Worm (Caenorhabditis elegans) whole organism, L1 larva: ENCODE results near the gene F07F6.1.
A peak's percentile ranks its signal among the peaks of the same experiment; 100 is the strongest.

Experiments
- C04F5.9 ChIP-seq: sonication (generic microtip); optimal IDR thresholded peaks from 2 replicates; lab custom pipeline; 2016; ENCODE audit warnings: missing genetic modification characterization, missing compliant biosample characterization
- C16A3.4 ChIP-seq: fragments of 150-350 bp; optimal IDR thresholded peaks from 2 replicates; lab custom pipeline; 2014; ENCODE audit warnings: missing biosample characterization, missing genetic modification characterization
- Y116A8C.19 ChIP-seq: sonication (generic microtip); optimal IDR thresholded peaks from 2 replicates; lab custom pipeline; 2016; ENCODE audit warnings: missing compliant biosample characterization, missing genetic modification characterization, borderline replicate concordance
- aha-1 ChIP-seq: fragments of 150-350 bp; optimal IDR thresholded peaks from 2 replicates; lab custom pipeline; 2014; ENCODE audit warnings: missing biosample characterization, missing genetic modification characterization
- alr-1 ChIP-seq: fragments of 200-800 bp; sonication (Bioruptor generic); optimal IDR thresholded peaks from 2 replicates; lab custom pipeline; 2018; ENCODE audit warnings: borderline replicate concordance, mild to moderate bottlenecking, missing genetic modification characterization, missing compliant biosample characterization
- ama-1 ChIP-seq: fragments of 150-350 bp; optimal IDR thresholded peaks from 2 replicates; lab custom pipeline; 2014
- blmp-1 ChIP-seq: fragments of 150-350 bp; optimal IDR thresholded peaks from 2 replicates; lab custom pipeline; 2014; ENCODE audit warnings: missing biosample characterization, missing genetic modification characterization
- ceh-8 ChIP-seq: fragments of 200-800 bp; sonication (Bioruptor generic); optimal IDR thresholded peaks from 2 replicates; lab custom pipeline; 2018; ENCODE audit warnings: mild to moderate bottlenecking, missing genetic modification characterization, moderate library complexity, missing compliant biosample characterization
- ceh-82 ChIP-seq, 3 experiments: fragments of 150-350 bp in 1 of 3; sonication (generic microtip) in 2 of 3; optimal IDR thresholded peaks; 2 replicates each; lab custom pipeline; 2014 to 2017; ENCODE audit warnings: missing biosample characterization in 3 of 3, missing genetic modification characterization in 3 of 3
- ces-1 ChIP-seq: fragments of 150-350 bp; optimal IDR thresholded peaks from 2 replicates; lab custom pipeline; 2014; ENCODE audit warnings: missing biosample characterization, missing genetic modification reagents, missing genetic modification characterization
- dsc-1 ChIP-seq: sonication (generic microtip); optimal IDR thresholded peaks from 2 replicates; lab custom pipeline; 2016; ENCODE audit warnings: mild to moderate bottlenecking, missing genetic modification characterization, missing compliant biosample characterization
- elt-2 ChIP-seq: sonication (generic microtip); optimal IDR thresholded peaks from 2 replicates; lab custom pipeline; 2016; ENCODE audit warnings: missing genetic modification characterization, mild to moderate bottlenecking, inconsistent platforms, missing compliant biosample characterization, missing genetic modification reagents
- elt-3 ChIP-seq, 6 experiments: fragments of 150-350 bp in 1 of 6; sonication (generic microtip); optimal IDR thresholded peaks; 2 replicates each; lab custom pipeline; 2017 to 2018; ENCODE audit warnings: missing biosample characterization in 6 of 6, missing genetic modification characterization in 6 of 6, inconsistent platforms in 1 of 6
- ets-5 ChIP-seq: fragments of 200-800 bp; sonication (Bioruptor generic); IDR thresholded peaks from 2 replicates; pipeline ENCODE4 v1.3.6; 2022; ENCODE audit warnings: missing genetic modification characterization, missing compliant biosample characterization
- fkh-4 ChIP-seq: sonication (generic microtip); optimal IDR thresholded peaks from 2 replicates; lab custom pipeline; 2016; ENCODE audit warnings: missing compliant biosample characterization, missing genetic modification characterization, borderline replicate concordance
- fkh-8 ChIP-seq: sonication (generic microtip); optimal IDR thresholded peaks from 2 replicates; lab custom pipeline; 2016; ENCODE audit warnings: mild to moderate bottlenecking, missing genetic modification characterization, missing compliant biosample characterization
- hlh-17 ChIP-seq: fragments of 200-800 bp; sonication (Bioruptor generic); optimal IDR thresholded peaks from 2 replicates; lab custom pipeline; 2018; ENCODE audit warnings: missing genetic modification characterization, mild to moderate bottlenecking, missing compliant biosample characterization, moderate library complexity, borderline replicate concordance
- hlh-4 ChIP-seq: sonication (generic microtip); optimal IDR thresholded peaks from 2 replicates; lab custom pipeline; 2016; ENCODE audit warnings: mild to moderate bottlenecking, missing genetic modification characterization, missing compliant biosample characterization
- isw-1 ChIP-seq: fragments of 200-800 bp; sonication (Bioruptor generic); IDR thresholded peaks from 2 replicates; pipeline ENCODE4 v1.3.6; 2022; ENCODE audit warnings: missing genetic modification characterization, missing compliant biosample characterization
- jun-1 ChIP-seq: fragments of 150-350 bp; optimal IDR thresholded peaks from 2 replicates; lab custom pipeline; 2014; ENCODE audit warnings: missing biosample characterization, missing genetic modification reagents, missing genetic modification characterization
- lin-13 ChIP-seq: fragments of 150-350 bp; optimal IDR thresholded peaks from 2 replicates; lab custom pipeline; 2014; ENCODE audit warnings: missing biosample characterization, missing genetic modification reagents, missing genetic modification characterization
- lin-14 ChIP-seq: fragments of 200-800 bp; sonication (Bioruptor generic); optimal IDR thresholded peaks from 2 replicates; lab custom pipeline; 2018; ENCODE audit warnings: mild to moderate bottlenecking, missing genetic modification characterization, moderate library complexity, missing compliant biosample characterization
- lin-15B ChIP-seq: fragments of 150-350 bp; sonication (generic microtip); optimal IDR thresholded peaks from 3 replicates; lab custom pipeline; 2014; ENCODE audit warnings: missing biosample characterization, missing genetic modification characterization
- lin-39 ChIP-seq: fragments of 150-350 bp; optimal IDR thresholded peaks from 2 replicates; lab custom pipeline; 2014; ENCODE audit warnings: missing biosample characterization, missing genetic modification reagents, missing genetic modification characterization
- lsy-2 ChIP-seq, 2 experiments: fragments of 150-350 bp; optimal IDR thresholded peaks; 2 replicates each; lab custom pipeline; 2014; ENCODE audit warnings: missing biosample characterization in 2 of 2, missing genetic modification characterization in 2 of 2
- mdl-1 ChIP-seq, 2 experiments: fragments of 150-350 bp; optimal IDR thresholded peaks; 2 replicates each; lab custom pipeline; 2014 to 2017; ENCODE audit warnings: missing biosample characterization in 2 of 2, missing genetic modification characterization in 2 of 2, inconsistent platforms in 1 of 2
- mep-1 ChIP-seq: fragments of 150-350 bp; optimal IDR thresholded peaks from 2 replicates; lab custom pipeline; 2014; ENCODE audit warnings: missing biosample characterization, missing genetic modification characterization
- nhr-12 ChIP-seq: sonication (generic microtip); optimal IDR thresholded peaks from 2 replicates; lab custom pipeline; 2017; ENCODE audit warnings: missing biosample characterization, missing genetic modification characterization
- nhr-20 ChIP-seq: sonication (generic microtip); optimal IDR thresholded peaks from 2 replicates; lab custom pipeline; 2016; ENCODE audit warnings: mild to moderate bottlenecking, missing genetic modification characterization, missing compliant biosample characterization
- nhr-28 ChIP-seq: fragments of 150-350 bp; optimal IDR thresholded peaks from 2 replicates; lab custom pipeline; 2014; ENCODE audit warnings: missing biosample characterization, missing genetic modification characterization
- nhr-47 ChIP-seq: sonication (generic microtip); optimal IDR thresholded peaks from 2 replicates; lab custom pipeline; 2016; ENCODE audit warnings: mild to moderate bottlenecking, missing genetic modification characterization, moderate library complexity, missing compliant biosample characterization
- nhr-77 ChIP-seq: fragments of 150-350 bp; optimal IDR thresholded peaks from 2 replicates; lab custom pipeline; 2014; ENCODE audit warnings: missing biosample characterization, missing genetic modification characterization
- nhr-85 ChIP-seq: sonication (generic microtip); peaks from one replicate; lab custom pipeline; 2016; ENCODE audit warnings: missing genetic modification characterization, inconsistent platforms, missing compliant biosample characterization
- nhr-90 ChIP-seq: sonication (generic microtip); optimal IDR thresholded peaks from 2 replicates; lab custom pipeline; 2016; ENCODE audit warnings: mild to moderate bottlenecking, missing genetic modification characterization, missing compliant biosample characterization; ENCODE audit not compliant: poor library complexity
- pag-3 ChIP-seq: sonication (generic microtip); optimal IDR thresholded peaks from 2 replicates; lab custom pipeline; 2017; ENCODE audit warnings: missing genetic modification characterization, mild to moderate bottlenecking, missing compliant biosample characterization, antibody characterized with exemption, borderline replicate concordance; ENCODE audit not compliant: insufficient read depth
- rnt-1 ChIP-seq: sonication (generic microtip); optimal IDR thresholded peaks from 2 replicates; lab custom pipeline; 2016; ENCODE audit warnings: mild to moderate bottlenecking, missing genetic modification characterization, moderate library complexity, missing compliant biosample characterization
- snu-23 ChIP-seq: sonication (generic microtip); optimal IDR thresholded peaks from 2 replicates; lab custom pipeline; 2016; ENCODE audit warnings: missing genetic modification characterization, missing compliant biosample characterization
- sox-4 ChIP-seq: sonication (generic microtip); optimal IDR thresholded peaks from 2 replicates; lab custom pipeline; 2016; ENCODE audit warnings: missing genetic modification characterization, missing compliant biosample characterization
- sptf-1 ChIP-seq: fragments of 150-350 bp; optimal IDR thresholded peaks from 2 replicates; lab custom pipeline; 2014; ENCODE audit warnings: missing biosample characterization, missing genetic modification characterization
- tbx-2 ChIP-seq: sonication (generic microtip); optimal IDR thresholded peaks from 2 replicates; lab custom pipeline; 2016; ENCODE audit warnings: missing genetic modification characterization, missing compliant biosample characterization
- tlp-1 ChIP-seq: fragments of 150-350 bp; optimal IDR thresholded peaks from 2 replicates; lab custom pipeline; 2014; ENCODE audit warnings: missing biosample characterization, missing genetic modification characterization
- unc-30 ChIP-seq: sonication (generic microtip); optimal IDR thresholded peaks from 2 replicates; lab custom pipeline; 2017; ENCODE audit warnings: missing biosample characterization, missing genetic modification characterization
- ztf-11 ChIP-seq, 2 experiments: sonication (generic microtip); optimal IDR thresholded peaks; 2 replicates each; lab custom pipeline; 2016 to 2017; ENCODE audit warnings: missing genetic modification characterization in 2 of 2, missing biosample characterization in 1 of 2, missing compliant biosample characterization in 1 of 2

The F07F6.1 gene

DNA sequence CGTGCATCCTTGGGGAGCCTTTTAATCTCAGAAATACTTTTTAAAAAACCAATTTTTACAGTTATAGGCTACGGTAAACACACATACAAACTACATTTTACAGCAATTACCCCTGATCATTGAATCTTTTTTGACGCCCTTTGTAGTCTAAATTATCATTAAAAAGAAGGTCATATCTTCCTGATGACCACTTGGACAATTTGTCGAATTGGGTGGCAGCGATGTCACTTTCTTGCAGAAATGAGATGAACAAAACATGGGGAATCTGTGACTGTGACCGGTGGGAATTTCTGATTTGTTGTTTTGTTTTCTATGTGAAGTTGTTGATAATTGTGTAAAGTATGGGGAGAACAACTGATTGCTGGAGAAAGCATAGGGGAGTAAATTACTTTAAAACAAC lies 11.9 kb downstream of the F07F6.1 start:
- TF ChIP-seq fkh-8 (tag; lab: Kevin White, UChicago) = no peak
- TF ChIP-seq elt-3 (tag; optimal IDR thresholded peaks at IDR 0.05; lab: Kevin White, UChicago) = peak in 1 of 6 experiments; percentile 12
- TF ChIP-seq nhr-20 = peak; percentile 0
- TF ChIP-seq blmp-1 (tag; lab: Kevin White, UChicago) = peak; percentile 74
- TF ChIP-seq nhr-85 = peak; percentile 67
- no peak for TF ChIP-seq C16A3.4 (tag; lab: Kevin White, UChicago)

DNA sequence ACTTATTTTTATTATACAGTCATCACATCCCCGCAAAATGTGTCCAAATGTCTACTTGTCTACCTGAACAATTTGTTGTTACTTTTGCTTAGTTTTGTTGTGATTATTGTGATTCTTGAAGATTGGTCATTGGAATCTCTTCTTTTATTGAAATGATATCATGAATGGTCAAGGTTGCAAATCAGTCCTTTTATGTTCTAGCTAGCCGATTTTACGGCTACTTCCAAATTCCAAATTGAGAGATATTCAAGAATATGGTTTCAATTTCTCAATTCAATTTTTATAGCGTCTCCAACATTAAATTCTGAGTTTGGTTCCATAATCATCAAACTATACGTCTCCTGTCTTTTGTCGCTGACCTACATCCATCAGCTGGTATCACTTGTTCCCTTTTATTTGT lies 13.6 kb downstream of the F07F6.1 start:
- TF ChIP-seq pag-3 (tag; lab: Kevin White, UChicago) = no peak
- peak; percentile 66 for TF ChIP-seq nhr-85

ce11 chrII:5453547-5453946 lies 15.9 kb downstream of the F07F6.1 start, which contains the start of gene dhs-5:
dhs-5 (plus strand) TSS chrII:5453847.
- TF ChIP-seq dsc-1 (tag; lab: Kevin White, UChicago) = peak; percentile 56
- TF ChIP-seq elt-2 (tag; lab: Kevin White, UChicago) = no peak

DNA sequence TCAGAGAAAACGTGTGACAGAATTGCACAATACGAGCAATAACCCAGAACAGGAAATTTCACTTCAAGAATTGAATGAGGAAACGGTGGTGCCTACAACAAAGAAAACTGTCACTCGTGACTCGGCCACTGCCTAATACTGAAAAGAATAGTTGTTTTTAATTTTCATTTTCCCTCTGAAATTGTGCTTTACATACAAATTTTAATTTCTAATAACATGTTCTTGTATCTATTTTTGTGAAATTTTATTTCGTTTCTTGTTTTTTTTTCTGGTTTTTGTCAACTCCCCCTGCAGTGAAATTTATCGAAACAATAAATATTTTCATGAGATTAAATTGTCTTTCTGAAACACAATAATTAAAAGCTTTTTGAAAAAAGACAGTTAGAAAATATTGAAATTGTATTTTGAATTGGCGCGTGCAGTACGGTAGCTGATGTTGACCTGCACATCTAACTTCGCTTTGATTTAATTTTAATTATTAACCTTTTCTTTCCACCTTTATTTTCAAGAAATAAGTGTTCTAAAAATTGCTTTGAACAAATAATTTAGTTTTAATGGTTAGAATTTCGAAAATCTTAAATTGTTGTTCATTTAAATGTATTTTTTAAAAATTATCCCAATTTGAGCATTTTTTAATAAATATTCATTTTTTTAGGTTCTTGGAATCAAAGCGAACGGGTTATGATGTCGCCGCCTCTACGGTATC lies 18.1 kb downstream of the F07F6.1 start, which contains the start of gene daz-1:
daz-1 (plus strand) TSS at position 656 of the 706 bp plus-strand sequence.
- TF ChIP-seq alr-1 (tag; lab: Kevin White, UChicago) (no peak), hlh-17 (no peak), nhr-77 (no peak), snu-23 (no peak), C04F5.9 (tag; lab: Kevin White, UChicago) (no peak), lsy-2 (tag; optimal IDR thresholded peaks at IDR 0.05; lab: Kevin White, UChicago) (no peak), nhr-12 (no peak)

DNA sequence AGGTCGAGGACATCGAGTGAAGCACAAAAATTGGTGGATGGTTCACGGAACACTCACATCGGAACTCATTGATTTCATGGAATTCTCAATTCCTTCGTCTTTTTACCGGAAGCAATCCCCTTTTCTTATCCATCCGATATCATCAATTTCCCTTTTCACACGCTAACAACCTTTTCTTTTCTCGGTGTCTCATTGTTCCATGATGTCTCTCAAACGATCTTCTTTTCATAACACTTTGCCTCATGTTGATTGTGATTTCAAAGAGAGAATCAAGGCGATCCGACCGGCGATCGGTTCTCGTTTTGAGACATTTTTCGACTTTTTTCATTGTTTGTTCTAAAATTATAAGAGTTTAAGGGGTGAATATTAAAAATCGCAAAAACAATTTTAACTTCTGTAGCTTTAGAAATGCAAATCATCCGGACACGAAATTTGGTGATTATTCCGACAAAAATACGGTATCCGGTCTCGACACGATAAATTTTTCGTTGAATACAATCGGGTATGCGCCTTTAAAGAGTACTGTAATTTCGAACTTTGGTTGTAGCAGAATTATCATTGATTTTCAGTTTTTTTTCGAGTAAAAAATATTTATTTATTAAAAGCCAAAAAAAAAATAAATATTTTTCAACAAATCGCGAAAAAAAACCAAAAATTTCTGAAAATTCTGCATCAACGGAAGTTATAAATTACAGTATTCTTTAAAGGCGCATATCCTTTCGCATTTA lies 21.2 kb downstream of the F07F6.1 start:
- TF ChIP-seq fkh-4 (tag; lab: Kevin White, UChicago) = no peak
- TF ChIP-seq hlh-4 (tag; lab: Kevin White, UChicago) = no peak
- TF ChIP-seq lin-13 (GFP tag; lab: Kevin White, UChicago) = no peak
- TF ChIP-seq ceh-8 (GFP tag; lab: Kevin White, UChicago) = no peak
- no peak for TF ChIP-seq sptf-1
- no peak for TF ChIP-seq mdl-1 (tag; optimal IDR thresholded peaks at IDR 0.05; lab: Kevin White, UChicago)
- TF ChIP-seq ces-1 (GFP tag; lab: Kevin White, UChicago) = no peak
- TF ChIP-seq ceh-82 (tag; optimal IDR thresholded peaks at IDR 0.05; lab: Kevin White, UChicago) = no peak
- TF ChIP-seq nhr-28 (tag; lab: Kevin White, UChicago) = no peak
- no peak for TF ChIP-seq ztf-11 (tag; optimal IDR thresholded peaks at IDR 0.05; lab: Kevin White, UChicago)
- no peak for TF ChIP-seq lin-39
- TF ChIP-seq jun-1 (tag; lab: Kevin White, UChicago) = no peak
- TF ChIP-seq nhr-90 (tag; lab: Kevin White, UChicago) = no peak
- TF ChIP-seq lin-15B = no peak
- TF ChIP-seq lin-14 (GFP tag; lab: Kevin White, UChicago) = peak; percentile 71
- no peak for TF ChIP-seq nhr-47 (tag; lab: Kevin White, UChicago)
- TF ChIP-seq rnt-1 (tag; lab: Kevin White, UChicago) = no peak
- no peak for TF ChIP-seq sox-4 (tag; lab: Kevin White, UChicago)
- no peak for TF ChIP-seq Y116A8C.19 (tag; lab: Kevin White, UChicago)
- no peak for TF ChIP-seq isw-1
- TF ChIP-seq snu-23 = peak; percentile 11
- no peak for TF ChIP-seq elt-2 (tag; lab: Kevin White, UChicago)
- no peak for TF ChIP-seq ets-5 (GFP tag; lab: Robert Waterston, UW)
- TF ChIP-seq tlp-1 = no peak
- no peak for TF ChIP-seq unc-30 (tag; lab: Kevin White, UChicago)
- TF ChIP-seq aha-1 (tag; lab: Kevin White, UChicago) = no peak
- no peak for TF ChIP-seq tbx-2 (tag; lab: Kevin White, UChicago)
- TF ChIP-seq ama-1 (lab: Kevin White, UChicago) = no peak
- TF ChIP-seq mep-1 (tag; lab: Kevin White, UChicago) = peak; percentile 5
